Fruit fly (Drosophila melanogaster): ENCODE data around the gene CG13073.
A peak's percentile ranks its signal among the peaks of the same experiment; 100 is the strongest.

CG13073 gene

dm6 chr3L:16173818-16174601 is 43.1 kb downstream of the CG13073 start:
- TF ChIP-seq h (GFP tag; optimal IDR thresholded peaks at IDR 0.05) (no peak), HLH106 (tag; optimal IDR thresholded peaks at IDR 0.05) (no peak), usp (GFP tag; optimal IDR thresholded peaks at IDR 0.05) (no peak), psq (GFP tag; optimal IDR thresholded peaks at IDR 0.05) (peak; percentile 55), OdsH (GFP tag; optimal IDR thresholded peaks at IDR 0.05) (no peak), Hr78 (GFP tag; optimal IDR thresholded peaks at IDR 0.05) (no peak), Myc (optimal IDR thresholded peaks at IDR 0.05) (no peak), tai (GFP tag; optimal IDR thresholded peaks at IDR 0.05) (no peak), rgr (GFP tag; optimal IDR thresholded peaks at IDR 0.05) (peak; percentile 25), br (GFP tag; optimal IDR thresholded peaks at IDR 0.05) (no peak), ey (GFP tag; optimal IDR thresholded peaks at IDR 0.05) (no peak), Dif (GFP tag; optimal IDR thresholded peaks at IDR 0.05; ENCODE audit: partially characterized antibody) (peak; percentile 53), dl (GFP tag; optimal IDR thresholded peaks at IDR 0.05; ENCODE audit: insufficient read depth in 1 of 2, partially characterized antibody in 2 of 2) (peak in 1 of 2 experiments; percentile 23), Abd-B (GFP tag; optimal IDR thresholded peaks at IDR 0.05) (no peak), CG32264 (GFP tag; optimal IDR thresholded peaks at IDR 0.05) (no peak), brk (GFP tag; optimal IDR thresholded peaks at IDR 0.05) (peak; percentile 39), N (GFP tag; optimal IDR thresholded peaks at IDR 0.05) (no peak), fru (GFP tag; optimal IDR thresholded peaks at IDR 0.05) (no peak), Sp1 (GFP tag; optimal IDR thresholded peaks at IDR 0.05) (peak; percentile 31), Vsx2 (GFP tag; optimal IDR thresholded peaks at IDR 0.05; ENCODE audit: partially characterized antibody) (no peak), Jra (GFP tag; optimal IDR thresholded peaks at IDR 0.05) (no peak)

dm6 chr3L:16172809-16173276 is 44.3 kb downstream of the CG13073 start:
- TF ChIP-seq fru (GFP tag; optimal IDR thresholded peaks at IDR 0.05) (peak; percentile 63), dmrt93B (GFP tag; optimal IDR thresholded peaks at IDR 0.05) (peak; percentile 58), Rel (GFP tag; optimal IDR thresholded peaks at IDR 0.05) (peak; percentile 19), Rel (tag; optimal IDR thresholded peaks at IDR 0.05) (no peak), rgr (GFP tag; optimal IDR thresholded peaks at IDR 0.05) (peak; percentile 77), HLH106 (tag; optimal IDR thresholded peaks at IDR 0.05) (peak; percentile 48), h (GFP tag; optimal IDR thresholded peaks at IDR 0.05) (peak; percentile 53), lola (GFP tag; optimal IDR thresholded peaks at IDR 0.05) (no peak), Hnf4 (GFP tag; optimal IDR thresholded peaks at IDR 0.05) (peak; percentile 31), foxo (GFP tag; optimal IDR thresholded peaks at IDR 0.05) (peak in 1 of 2 experiments; percentile 73), brk (GFP tag; optimal IDR thresholded peaks at IDR 0.05) (peak; percentile 43), psq (GFP tag; optimal IDR thresholded peaks at IDR 0.05) (peak; percentile 71), woc (GFP tag; optimal IDR thresholded peaks at IDR 0.05) (peak; percentile 10), Sp1 (GFP tag; optimal IDR thresholded peaks at IDR 0.05) (peak; percentile 82), OdsH (GFP tag; optimal IDR thresholded peaks at IDR 0.05) (peak; percentile 70), Abd-B (GFP tag; optimal IDR thresholded peaks at IDR 0.05) (no peak), Vsx2 (GFP tag; optimal IDR thresholded peaks at IDR 0.05; ENCODE audit: partially characterized antibody) (no peak), usp (GFP tag; optimal IDR thresholded peaks at IDR 0.05) (no peak), Mio (GFP tag; optimal IDR thresholded peaks at IDR 0.05) (no peak), br (GFP tag; optimal IDR thresholded peaks at IDR 0.05) (peak; percentile 10), ey (GFP tag; optimal IDR thresholded peaks at IDR 0.05) (peak; percentile 53)

- TF ChIP-seq Rel (GFP tag; optimal IDR thresholded peaks at IDR 0.05), result no peak
- TF ChIP-seq Rel (tag; optimal IDR thresholded peaks at IDR 0.05), result no peak
- no peak for TF ChIP-seq tai (GFP tag; optimal IDR thresholded peaks at IDR 0.05)
- TF ChIP-seq fru (GFP tag; optimal IDR thresholded peaks at IDR 0.05), result no peak
- TF ChIP-seq CG32264 (GFP tag; optimal IDR thresholded peaks at IDR 0.05), result no peak
- TF ChIP-seq Hr78 (GFP tag; optimal IDR thresholded peaks at IDR 0.05), result no peak
- TF ChIP-seq lola (GFP tag; optimal IDR thresholded peaks at IDR 0.05), result no peak
- no peak for TF ChIP-seq woc (GFP tag; optimal IDR thresholded peaks at IDR 0.05)
- no peak for TF ChIP-seq ey (GFP tag; optimal IDR thresholded peaks at IDR 0.05)
- TF ChIP-seq N (GFP tag; optimal IDR thresholded peaks at IDR 0.05), result no peak
- no peak for TF ChIP-seq CG9705 (GFP tag; optimal IDR thresholded peaks at IDR 0.05)
- TF ChIP-seq Dif (GFP tag; optimal IDR thresholded peaks at IDR 0.05; ENCODE audit: partially characterized antibody), result no peak
- no peak for TF ChIP-seq GATAd (GFP tag; optimal IDR thresholded peaks at IDR 0.05)
- TF ChIP-seq Dfd (GFP tag; optimal IDR thresholded peaks at IDR 0.05), result no peak
Measured at dm6 chr3L:16172381-16172780, 44.7 kb downstream of the CG13073 start.

dm6 chr3L:16171280-16171679 is 45.8 kb downstream of the CG13073 start, which contains the start of gene CG33795:
Gene CG33795 (minus strand): TSS chr3L:16171380.
- TF ChIP-seq HLH106 (tag; optimal IDR thresholded peaks at IDR 0.05), result no peak

Measured in whole organism, wandering third instar larva.